Fruit fly (Drosophila melanogaster) whole organism, embryonic: Measurements from ENCODE around the gene mRpS31.

ENCODE experiments used
- ATbp ChIP-seq: fragments of 200-800 bp; sonication (Bioruptor generic); optimal IDR thresholded peaks from 2 replicates; lab custom pipeline; 2017; ENCODE audit warnings: missing biosample characterization, mild to moderate bottlenecking, missing genetic modification characterization, missing genetic modification reagents
- Atf-2 ChIP-seq: fragments of 200-800 bp; sonication (Bioruptor generic); optimal IDR thresholded peaks from 2 replicates; lab custom pipeline; 2016; ENCODE audit warnings: missing biosample characterization, missing genetic modification characterization
- Atf3 ChIP-seq: fragments of 200-800 bp; sonication (Bioruptor generic); optimal IDR thresholded peaks from 3 replicates; lab custom pipeline; 2016; ENCODE audit warnings: missing biosample characterization, missing genetic modification characterization
- Atf6 ChIP-seq: fragments of 200-800 bp; sonication (Bioruptor generic); IDR thresholded peaks from 2 replicates; pipeline ENCODE4 v1.3.6; 2022; ENCODE audit warnings: missing biosample characterization, missing genetic modification characterization
- C15 ChIP-seq: fragments of 200-800 bp; sonication (Bioruptor generic); IDR thresholded peaks from 3 replicates; pipeline ENCODE4 v1.3.6; 2022; ENCODE audit warnings: missing biosample characterization, missing genetic modification characterization
- CG10274 ChIP-seq: fragments of 200-800 bp; sonication (Bioruptor generic); optimal IDR thresholded peaks from 3 replicates; lab custom pipeline; 2017; ENCODE audit warnings: missing biosample characterization, mild to moderate bottlenecking, missing genetic modification characterization
- CG10959 ChIP-seq: fragments of 200-800 bp; sonication (Bioruptor generic); IDR thresholded peaks from 2 replicates; pipeline ENCODE4 v1.3.6; 2022; ENCODE audit warnings: missing biosample characterization, missing genetic modification characterization
- CG12219 ChIP-seq: fragments of 200-800 bp; sonication (Bioruptor generic); optimal IDR thresholded peaks from 3 replicates; lab custom pipeline; 2018; ENCODE audit warnings: missing biosample characterization, mild to moderate bottlenecking, missing genetic modification characterization
- CG13123 ChIP-seq: fragments of 200-800 bp; sonication (Bioruptor generic); optimal IDR thresholded peaks from 2 replicates; lab custom pipeline; 2016; ENCODE audit warnings: missing biosample characterization, missing genetic modification characterization
- CG13624 ChIP-seq: fragments of 200-800 bp; sonication (Bioruptor generic); optimal IDR thresholded peaks from 2 replicates; lab custom pipeline; 2016; ENCODE audit warnings: missing biosample characterization, missing genetic modification characterization
- CG14441 ChIP-seq: fragments of 200-800 bp; sonication (Bioruptor generic); IDR thresholded peaks from 2 replicates; pipeline ENCODE4 v1.3.6; 2022; ENCODE audit warnings: missing biosample characterization, missing genetic modification characterization
- CG15514 ChIP-seq: fragments of 200-800 bp; sonication (Bioruptor generic); optimal IDR thresholded peaks from 3 replicates; lab custom pipeline; 2017; ENCODE audit warnings: missing biosample characterization, missing genetic modification characterization, mild to moderate bottlenecking, moderate library complexity, missing genetic modification reagents
- CG17361 ChIP-seq: fragments of 200-800 bp; sonication (Bioruptor generic); IDR thresholded peaks from 3 replicates; pipeline ENCODE4 v1.3.6; 2022; ENCODE audit warnings: missing biosample characterization, missing genetic modification characterization
- CG17385 ChIP-seq: fragments of 200-800 bp; sonication (Bioruptor generic); optimal IDR thresholded peaks from 3 replicates; lab custom pipeline; 2018; ENCODE audit warnings: missing biosample characterization, mild to moderate bottlenecking, missing genetic modification characterization
- CG2199 ChIP-seq: fragments of 200-800 bp; sonication (Bioruptor generic); IDR thresholded peaks from 3 replicates; pipeline ENCODE4 v1.3.6; 2022; ENCODE audit warnings: missing biosample characterization, missing genetic modification characterization
- CG4820 ChIP-seq: fragments of 200-800 bp; sonication (Bioruptor generic); optimal IDR thresholded peaks from 3 replicates; lab custom pipeline; 2016; ENCODE audit warnings: missing biosample characterization, missing genetic modification characterization
- CG5953 ChIP-seq: fragments of 200-800 bp; sonication (Bioruptor generic); IDR thresholded peaks from 2 replicates; pipeline ENCODE4 v1.3.6; 2022; ENCODE audit warnings: missing biosample characterization, missing genetic modification characterization
- CG6765 ChIP-seq: fragments of 200-800 bp; sonication (Bioruptor generic); optimal IDR thresholded peaks from 3 replicates; lab custom pipeline; 2017; ENCODE audit warnings: missing biosample characterization, mild to moderate bottlenecking, missing genetic modification characterization
- CG7963 ChIP-seq: fragments of 200-800 bp; sonication (Bioruptor generic); IDR thresholded peaks from 3 replicates; pipeline ENCODE4 v1.3.6; 2022; ENCODE audit warnings: missing biosample characterization, missing genetic modification characterization; ENCODE audit not compliant: partially characterized antibody
- CHES-1-like ChIP-seq: fragments of 200-800 bp; sonication (Bioruptor generic); optimal IDR thresholded peaks from 2 replicates; lab custom pipeline; 2016; ENCODE audit warnings: missing biosample characterization, missing genetic modification characterization
- D19B ChIP-seq: fragments of 200-800 bp; sonication (Bioruptor generic); optimal IDR thresholded peaks from 2 replicates; lab custom pipeline; 2017; ENCODE audit warnings: missing biosample characterization, mild to moderate bottlenecking, missing genetic modification characterization
- Hr39 ChIP-seq: fragments of >200 bp; optimal IDR thresholded peaks from 2 replicates; lab custom pipeline; 2017
- Hr78 ChIP-seq, 2 experiments: fragments of 200-800 bp in 1 of 2; fragments of >200 bp in 1 of 2; sonication (Bioruptor generic) in 1 of 2; optimal IDR thresholded peaks; 2 replicates each; lab custom pipeline; 2017 to 2019; ENCODE audit warnings: missing biosample characterization in 2 of 2, missing genetic modification characterization in 2 of 2, mild to moderate bottlenecking in 1 of 2, moderate library complexity in 1 of 2
- Kr ChIP-seq: fragments of 200-800 bp; sonication (Bioruptor generic); optimal IDR thresholded peaks from 2 replicates; lab custom pipeline; 2017; ENCODE audit warnings: missing biosample characterization, mild to moderate bottlenecking, missing genetic modification characterization
- Meics ChIP-seq: fragments of 200-800 bp; sonication (Bioruptor generic); optimal IDR thresholded peaks from 2 replicates; lab custom pipeline; 2017; ENCODE audit warnings: missing biosample characterization, mild to moderate bottlenecking, missing genetic modification characterization
- NFAT ChIP-seq: fragments of 200-800 bp; sonication (Bioruptor generic); IDR thresholded peaks from 2 replicates; pipeline ENCODE4 v1.3.6; 2022; ENCODE audit warnings: missing biosample characterization, missing genetic modification characterization
- Pdp1 ChIP-seq, 2 experiments: fragments of 200-800 bp; sonication (Bioruptor generic); optimal IDR thresholded peaks; 3 replicates each; lab custom pipeline; 2016; ENCODE audit warnings: missing biosample characterization in 2 of 2, missing genetic modification characterization in 2 of 2, mild to moderate bottlenecking in 1 of 2, moderate library complexity in 1 of 2
- Side ChIP-seq: fragments of 200-800 bp; sonication (Bioruptor generic); optimal IDR thresholded peaks from 2 replicates; lab custom pipeline; 2016; ENCODE audit warnings: missing biosample characterization, missing genetic modification characterization
- Ssrp ChIP-seq: fragments of 200-800 bp; sonication (Bioruptor generic); optimal IDR thresholded peaks from 2 replicates; lab custom pipeline; 2018; ENCODE audit warnings: missing biosample characterization, mild to moderate bottlenecking, missing genetic modification characterization, moderate library complexity
- cad ChIP-seq: fragments of >200 bp; optimal IDR thresholded peaks from 2 replicates; lab custom pipeline; 2017; ENCODE audit warnings: missing biosample characterization, missing genetic modification characterization
- caup ChIP-seq: fragments of 200-800 bp; sonication (Bioruptor generic); optimal IDR thresholded peaks from 3 replicates; lab custom pipeline; 2017; ENCODE audit warnings: missing biosample characterization, mild to moderate bottlenecking, missing genetic modification characterization, moderate library complexity; ENCODE audit not compliant: severe bottlenecking
- croc ChIP-seq: fragments of 200-800 bp; sonication (Bioruptor generic); conservative IDR thresholded peaks from 3 replicates; pipeline ENCODE4 v1.3.6; 2022; ENCODE audit warnings: missing biosample characterization, missing genetic modification characterization
- danr ChIP-seq: fragments of 200-800 bp; sonication (Bioruptor generic); IDR thresholded peaks from 2 replicates; pipeline ENCODE4 v1.3.6; 2022; ENCODE audit warnings: missing biosample characterization, missing genetic modification characterization
- eve ChIP-seq, 2 experiments: fragments of >200 bp; optimal IDR thresholded peaks; 2 replicates each; lab custom pipeline; 2017; ENCODE audit warnings: missing biosample characterization in 2 of 2, missing genetic modification characterization in 2 of 2
- exex ChIP-seq: fragments of 200-800 bp; sonication (Bioruptor generic); optimal IDR thresholded peaks from 4 replicates; lab custom pipeline; 2018; ENCODE audit warnings: missing biosample characterization, mild to moderate bottlenecking, missing genetic modification characterization, moderate library complexity
- gro ChIP-seq: fragments of 200-800 bp; sonication (Bioruptor generic); optimal IDR thresholded peaks from 2 replicates; lab custom pipeline; 2016; ENCODE audit warnings: missing biosample characterization, missing genetic modification characterization
- gsb ChIP-seq: fragments of 200-800 bp; sonication (Bioruptor generic); IDR thresholded peaks from 2 replicates; pipeline ENCODE4 v1.3.6; 2022; ENCODE audit warnings: missing biosample characterization, missing genetic modification characterization
- kah ChIP-seq: fragments of 200-800 bp; sonication (Bioruptor generic); optimal IDR thresholded peaks from 2 replicates; lab custom pipeline; 2018; ENCODE audit warnings: missing biosample characterization, mild to moderate bottlenecking, missing genetic modification characterization
- klu ChIP-seq: fragments of 200-800 bp; sonication (Bioruptor generic); IDR thresholded peaks from 2 replicates; pipeline ENCODE4 v1.3.6; 2022; ENCODE audit warnings: missing biosample characterization, missing genetic modification characterization
- kni ChIP-seq: fragments of 200-800 bp; sonication (Bioruptor generic); optimal IDR thresholded peaks from 3 replicates; lab custom pipeline; 2017; ENCODE audit warnings: mild to moderate bottlenecking, missing biosample characterization, missing genetic modification reagents, missing genetic modification characterization
- lilli ChIP-seq: fragments of 200-800 bp; sonication (Bioruptor generic); optimal IDR thresholded peaks from 3 replicates; lab custom pipeline; 2016; ENCODE audit warnings: missing biosample characterization, missing genetic modification characterization
- luna ChIP-seq: fragments of 200-800 bp; sonication (Bioruptor generic); optimal IDR thresholded peaks from 2 replicates; lab custom pipeline; 2016; ENCODE audit warnings: missing biosample characterization, missing genetic modification characterization
- mirr ChIP-seq: fragments of 200-800 bp; sonication (Bioruptor generic); optimal IDR thresholded peaks from 3 replicates; lab custom pipeline; 2018; ENCODE audit warnings: missing biosample characterization, mild to moderate bottlenecking, missing genetic modification characterization
- nerfin-2 ChIP-seq: fragments of 200-800 bp; sonication (Bioruptor generic); IDR thresholded peaks from 2 replicates; pipeline ENCODE4 v1.3.6; 2022; ENCODE audit warnings: missing biosample characterization, missing genetic modification characterization; ENCODE audit not compliant: partially characterized antibody
- sc ChIP-seq, 3 experiments: fragments of >200 bp in 2 of 3; fragments of 200-800 bp in 1 of 3; sonication (Bioruptor generic) in 1 of 3; optimal IDR thresholded peaks; 2 replicates in 2 of 3; 3 replicates in 1 of 3; lab custom pipeline; 2017; ENCODE audit warnings: mild to moderate bottlenecking in 1 of 3, missing biosample characterization in 1 of 3, missing genetic modification characterization in 1 of 3, missing genetic modification reagents in 1 of 3
- scrt ChIP-seq: fragments of 200-800 bp; sonication (Bioruptor generic); optimal IDR thresholded peaks from 2 replicates; lab custom pipeline; 2018; ENCODE audit warnings: missing biosample characterization, mild to moderate bottlenecking, missing genetic modification characterization, moderate library complexity
- sd ChIP-seq: fragments of 200-800 bp; sonication (Bioruptor generic); optimal IDR thresholded peaks from 3 replicates; lab custom pipeline; 2018; ENCODE audit warnings: missing biosample characterization, mild to moderate bottlenecking, missing genetic modification characterization, moderate library complexity
- tin ChIP-seq: fragments of 200-800 bp; sonication (Bioruptor generic); optimal IDR thresholded peaks from 3 replicates; lab custom pipeline; 2016; ENCODE audit warnings: missing biosample characterization, missing genetic modification characterization
- usp ChIP-seq: fragments of >200 bp; optimal IDR thresholded peaks from 2 replicates; lab custom pipeline; 2017; ENCODE audit warnings: missing biosample characterization, missing genetic modification characterization
- wor ChIP-seq: fragments of 200-800 bp; sonication (Bioruptor generic); IDR thresholded peaks from 2 replicates; pipeline ENCODE4 v1.3.6; 2022; ENCODE audit warnings: missing biosample characterization, missing genetic modification characterization

The mRpS31 gene

DNA sequence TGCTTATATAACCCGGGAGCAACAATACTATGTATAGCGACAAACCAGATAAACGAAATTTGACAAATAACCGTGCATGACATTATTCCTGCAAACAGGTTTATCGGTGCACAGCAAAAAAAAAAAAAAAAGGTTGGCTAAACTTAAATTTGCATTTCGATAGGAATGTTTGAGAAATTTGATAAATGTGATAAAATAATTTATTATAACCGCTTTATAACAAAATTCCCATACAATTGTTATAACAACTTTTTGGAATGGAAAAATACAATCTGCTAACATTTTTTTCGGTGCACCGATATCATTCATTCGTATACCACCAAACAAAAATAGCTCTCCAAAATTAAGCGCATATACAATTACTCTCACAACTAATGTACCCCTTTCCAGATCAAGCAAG lies 27.4 kb upstream of the mRpS31 start (continued):
- TF ChIP-seq CG15514: peak; percentile 51
- TF ChIP-seq CG4820 (GFP tag; lab: Kevin White, UChicago): peak; percentile 42
- TF ChIP-seq scrt (GFP tag; lab: Kevin White, UChicago): peak; percentile 33
- TF ChIP-seq caup (GFP tag; lab: Kevin White, UChicago): peak; percentile 55
- peak; percentile 30 for TF ChIP-seq tin (GFP tag; lab: Kevin White, UChicago)
- no peak for TF ChIP-seq CG12219
- TF ChIP-seq CG5953 (GFP tag; lab: Robert Waterston, UW): no peak
- TF ChIP-seq ATbp: peak; percentile 26
- TF ChIP-seq C15 (GFP tag; lab: Robert Waterston, UW): 0 out of 3 replicates have a peak, but pooled peaks have one; percentile 5
- peak; percentile 52; the same call in 2 of the 3 replicates for TF ChIP-seq CG17361
- peak; percentile 52; the same call in 1 of the 2 replicates for TF ChIP-seq klu (GFP tag; lab: Robert Waterston, UW)
- peak; percentile 35 for TF ChIP-seq CG13624
- no peak for TF ChIP-seq Atf-2 (GFP tag; lab: Kevin White, UChicago)

DNA sequence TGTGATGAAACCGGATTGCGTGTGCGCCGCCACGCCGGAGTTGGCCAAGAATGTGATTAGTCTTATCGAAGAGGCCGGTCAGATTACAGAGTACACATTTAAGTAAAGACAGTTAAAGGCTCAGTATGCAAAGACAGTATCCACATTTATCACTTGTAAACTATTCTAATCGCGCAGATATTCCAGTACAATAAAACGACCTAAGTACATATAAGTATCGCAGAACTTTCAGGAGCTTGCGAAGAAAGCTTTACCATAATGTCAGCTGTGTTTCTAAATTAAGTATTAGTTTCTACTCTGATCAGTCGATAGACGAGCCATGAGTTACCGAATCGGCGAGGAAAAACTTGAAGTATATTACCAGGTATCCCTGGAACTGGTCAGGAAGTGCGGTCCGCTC lies 26.8 kb upstream of the mRpS31 start, which contains the start of gene CG17028:
Gene CG17028 (plus strand): TSS at position 301 of the 400 bp plus-strand sequence.
- TF ChIP-seq gro (GFP tag; lab: Kevin White, UChicago): no peak
- no peak for TF ChIP-seq cad
- no peak for TF ChIP-seq eve (GFP tag; optimal IDR thresholded peaks at IDR 0.05; lab: Kevin White, UChicago)
- TF ChIP-seq exex: peak; percentile 48
- no peak for TF ChIP-seq luna (GFP tag; lab: Kevin White, UChicago)
- no peak for TF ChIP-seq NFAT (GFP tag; lab: Robert Waterston, UW)
- no peak for TF ChIP-seq CG6765 (GFP tag; lab: Kevin White, UChicago)
- TF ChIP-seq usp (GFP tag; lab: Kevin White, UChicago): no peak
- no peak for TF ChIP-seq croc
- TF ChIP-seq kni: no peak
- TF ChIP-seq CG10959 (GFP tag; lab: Robert Waterston, UW): no peak
- peak; percentile 66 for TF ChIP-seq mirr (GFP tag; lab: Kevin White, UChicago)
- TF ChIP-seq Hr39 (lab: Kevin White, UChicago): no peak
- TF ChIP-seq sd: peak; percentile 22
- TF ChIP-seq CHES-1-like (GFP tag; lab: Kevin White, UChicago): no peak
- no peak for TF ChIP-seq D19B
- no peak for TF ChIP-seq Side (GFP tag; lab: Kevin White, UChicago)
- TF ChIP-seq kah: no peak

DNA sequence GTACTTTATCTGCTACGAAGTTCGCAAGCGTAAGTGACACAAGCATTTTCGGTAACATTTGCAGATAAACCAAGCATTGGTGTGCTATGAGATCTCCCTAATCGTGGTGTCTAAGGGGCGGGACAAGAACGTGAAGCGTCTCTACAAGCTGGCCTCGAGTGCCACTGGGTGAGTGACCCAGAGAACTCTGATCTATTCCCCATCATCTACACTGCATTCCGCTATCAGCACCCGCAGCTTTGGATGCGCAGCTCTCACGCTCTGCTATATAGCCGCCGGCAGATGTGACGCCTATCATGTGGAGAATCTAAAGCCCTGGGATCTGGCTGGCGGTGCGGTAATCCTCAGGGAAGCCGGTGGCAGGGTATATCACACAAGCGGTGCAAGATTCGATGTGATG lies 25.8 kb upstream of the mRpS31 start:
- TF ChIP-seq Ssrp (tag; lab: Kevin White, UChicago) (no peak), Hr78 (GFP tag; optimal IDR thresholded peaks at IDR 0.05; lab: Kevin White, UChicago) (peak in 1 of 2 experiments; percentile 16), danr (no peak), CHES-1-like (GFP tag; lab: Kevin White, UChicago) (no peak), gsb (GFP tag; lab: Robert Waterston, UW) (no peak), CG7963 (GFP tag; lab: Robert Waterston, UW) (0 out of 3 replicates have a peak, but pooled peaks have one; percentile 19), nerfin-2 (GFP tag; lab: Robert Waterston, UW) (no peak), CG10274 (GFP tag; lab: Kevin White, UChicago) (no peak), sc (optimal IDR thresholded peaks at IDR 0.05; lab: Kevin White, UChicago) (no peak), sc (GFP tag; optimal IDR thresholded peaks at IDR 0.05; lab: Kevin White, UChicago) (no peak), lilli (GFP tag; lab: Kevin White, UChicago) (no peak), wor (GFP tag; lab: Robert Waterston, UW) (no peak), CG13123 (GFP tag; lab: Kevin White, UChicago) (no peak), Pdp1 (GFP tag; optimal IDR thresholded peaks at IDR 0.05; lab: Kevin White, UChicago) (peak in 1 of 2 experiments; percentile 8), CG17385 (GFP tag; lab: Kevin White, UChicago) (no peak), Meics (GFP tag; lab: Kevin White, UChicago) (no peak), Atf6 (no peak), CG2199 (GFP tag; lab: Robert Waterston, UW) (no peak), Atf3 (GFP tag; lab: Kevin White, UChicago) (no peak), sd (no peak), CG14441 (GFP tag; lab: Robert Waterston, UW) (0 out of 2 replicates have a peak, but pooled peaks have one; percentile 10), Kr (no peak)
